Worm (Caenorhabditis elegans) whole organism, late embryonic: ENCODE data around the gene K08F9.4.

ENCODE experiments used
- C08G9.2 ChIP-seq: sonication (generic microtip); optimal IDR thresholded peaks from 2 replicates; lab custom pipeline; 2016; ENCODE audit warnings: mild to moderate bottlenecking, missing genetic modification characterization, moderate library complexity, missing compliant biosample characterization
- C38D4.7 ChIP-seq: fragments of 200-800 bp; sonication (Bioruptor generic); optimal IDR thresholded peaks from 2 replicates; lab custom pipeline; 2018; ENCODE audit warnings: mild to moderate bottlenecking, missing genetic modification characterization, moderate library complexity, missing compliant biosample characterization
- K02D7.2 ChIP-seq: sonication (generic microtip); optimal IDR thresholded peaks from 2 replicates; lab custom pipeline; 2017; ENCODE audit warnings: mild to moderate bottlenecking, missing genetic modification characterization, missing compliant biosample characterization
- T23F11.4 ChIP-seq: fragments of 200-800 bp; sonication (Bioruptor generic); optimal IDR thresholded peaks from 2 replicates; lab custom pipeline; 2018; ENCODE audit warnings: mild to moderate bottlenecking, missing genetic modification characterization, missing compliant biosample characterization
- Y22D7AL.16 ChIP-seq: sonication (generic microtip); optimal IDR thresholded peaks from 2 replicates; lab custom pipeline; 2016; ENCODE audit warnings: missing genetic modification characterization, missing compliant biosample characterization
- ahr-1 ChIP-seq: sonication (generic microtip); optimal IDR thresholded peaks from 2 replicates; lab custom pipeline; 2016; ENCODE audit warnings: missing genetic modification characterization, missing compliant biosample characterization
- ama-1 ChIP-seq: fragments of 150-350 bp; optimal IDR thresholded peaks from 2 replicates; lab custom pipeline; 2014
- ceh-19 ChIP-seq: fragments of 200-800 bp; sonication (Bioruptor generic); optimal IDR thresholded peaks from 2 replicates; lab custom pipeline; 2018; ENCODE audit warnings: mild to moderate bottlenecking, missing genetic modification characterization, missing compliant biosample characterization
- ceh-22 ChIP-seq: sonication (generic microtip); optimal IDR thresholded peaks from 2 replicates; lab custom pipeline; 2017; ENCODE audit warnings: missing biosample characterization, missing genetic modification characterization
- ceh-24 ChIP-seq: sonication (generic microtip); optimal IDR thresholded peaks from 2 replicates; lab custom pipeline; 2016; ENCODE audit warnings: mild to moderate bottlenecking, missing genetic modification characterization, missing compliant biosample characterization
- ceh-30 ChIP-seq: fragments of 150-350 bp; optimal IDR thresholded peaks from 2 replicates; lab custom pipeline; 2014; ENCODE audit warnings: missing biosample characterization, missing genetic modification characterization
- ceh-31 ChIP-seq: sonication (generic microtip); optimal IDR thresholded peaks from 2 replicates; lab custom pipeline; 2016; ENCODE audit warnings: missing genetic modification characterization, missing compliant biosample characterization
- ceh-34 ChIP-seq: sonication (generic microtip); optimal IDR thresholded peaks from 2 replicates; lab custom pipeline; 2016; ENCODE audit warnings: mild to moderate bottlenecking, missing genetic modification characterization, missing compliant biosample characterization
- ceh-45 ChIP-seq: fragments of 200-800 bp; sonication (Bioruptor generic); IDR thresholded peaks from 2 replicates; pipeline ENCODE4 v1.3.6; 2022; ENCODE audit warnings: missing genetic modification reagents, missing genetic modification characterization, missing compliant biosample characterization
- ceh-9 ChIP-seq: sonication (generic microtip); optimal IDR thresholded peaks from 2 replicates; lab custom pipeline; 2016; ENCODE audit warnings: mild to moderate bottlenecking, missing genetic modification characterization, inconsistent platforms, missing compliant biosample characterization
- che-1 ChIP-seq: sonication (generic microtip); optimal IDR thresholded peaks from 2 replicates; lab custom pipeline; 2016; ENCODE audit warnings: mild to moderate bottlenecking, missing genetic modification characterization, missing compliant biosample characterization
- elt-2 ChIP-seq: sonication (generic microtip); optimal IDR thresholded peaks from 2 replicates; lab custom pipeline; 2016; ENCODE audit warnings: missing genetic modification reagents, missing genetic modification characterization, missing compliant biosample characterization
- ets-4 ChIP-seq: sonication (generic microtip); optimal IDR thresholded peaks from 2 replicates; lab custom pipeline; 2016; ENCODE audit warnings: missing genetic modification characterization, missing compliant biosample characterization
- fax-1 ChIP-seq: sonication (generic microtip); optimal IDR thresholded peaks from 2 replicates; lab custom pipeline; 2016; ENCODE audit warnings: missing genotype, missing genetic modification characterization, missing compliant biosample characterization
- fkh-10 ChIP-seq: fragments of 150-350 bp; optimal IDR thresholded peaks from 2 replicates; lab custom pipeline; 2014; ENCODE audit warnings: missing biosample characterization, missing genetic modification reagents, missing genetic modification characterization
- hlh-13 ChIP-seq: fragments of 200-800 bp; sonication (Bioruptor generic); optimal IDR thresholded peaks from 2 replicates; lab custom pipeline; 2018; ENCODE audit warnings: mild to moderate bottlenecking, missing genetic modification characterization, missing compliant biosample characterization
- hlh-30 ChIP-seq: sonication (generic microtip); optimal IDR thresholded peaks from 2 replicates; lab custom pipeline; 2017; ENCODE audit warnings: antibody characterized with exemption, missing genetic modification characterization, missing compliant biosample characterization; ENCODE audit not compliant: insufficient read depth
- hlh-6 ChIP-seq: sonication (generic microtip); optimal IDR thresholded peaks from 2 replicates; lab custom pipeline; 2016; ENCODE audit warnings: missing genotype, missing genetic modification characterization, missing compliant biosample characterization
- hlh-8 ChIP-seq: sonication (generic microtip); optimal IDR thresholded peaks from 2 replicates; lab custom pipeline; 2016; ENCODE audit warnings: missing genotype, missing genetic modification characterization, missing compliant biosample characterization
- lin-11 ChIP-seq: fragments of 200-800 bp; sonication (Bioruptor generic); optimal IDR thresholded peaks from 2 replicates; lab custom pipeline; 2018; ENCODE audit warnings: mild to moderate bottlenecking, missing genetic modification characterization, missing compliant biosample characterization
- madf-2 ChIP-seq: sonication (generic microtip); optimal IDR thresholded peaks from 2 replicates; lab custom pipeline; 2017; ENCODE audit warnings: missing genetic modification characterization, missing compliant biosample characterization
- nhr-11 ChIP-seq: fragments of 150-350 bp; optimal IDR thresholded peaks from 2 replicates; lab custom pipeline; 2014; ENCODE audit warnings: missing biosample characterization, missing genetic modification characterization
- nhr-232 ChIP-seq: sonication (generic microtip); optimal IDR thresholded peaks from 2 replicates; lab custom pipeline; 2016; ENCODE audit warnings: missing genetic modification characterization, missing compliant biosample characterization
- npax-4 ChIP-seq: sonication (generic microtip); optimal IDR thresholded peaks from 2 replicates; lab custom pipeline; 2016; ENCODE audit warnings: missing genetic modification characterization, missing compliant biosample characterization
- odd-2 ChIP-seq: sonication (generic microtip); optimal IDR thresholded peaks from 2 replicates; lab custom pipeline; 2017; ENCODE audit warnings: antibody characterized with exemption, mild to moderate bottlenecking, missing genetic modification characterization, missing compliant biosample characterization
- pat-9 ChIP-seq: fragments of 200-800 bp; sonication (Bioruptor generic); optimal IDR thresholded peaks from 2 replicates; lab custom pipeline; 2018; ENCODE audit warnings: mild to moderate bottlenecking, missing genetic modification characterization, moderate library complexity, missing compliant biosample characterization
- pax-1 ChIP-seq: fragments of 150-350 bp; optimal IDR thresholded peaks from 2 replicates; lab custom pipeline; 2014; ENCODE audit warnings: missing biosample characterization, missing genetic modification characterization
- pha-2 ChIP-seq: sonication (generic microtip); optimal IDR thresholded peaks from 2 replicates; lab custom pipeline; 2017; ENCODE audit warnings: mild to moderate bottlenecking, missing genetic modification characterization, missing compliant biosample characterization
- pros-1 ChIP-seq: fragments of 150-350 bp; optimal IDR thresholded peaks from 2 replicates; lab custom pipeline; 2014; ENCODE audit warnings: missing biosample characterization, missing genetic modification reagents, missing genetic modification characterization
- sdc-2 ChIP-seq: sonication (generic microtip); optimal IDR thresholded peaks from 2 replicates; lab custom pipeline; 2016; ENCODE audit warnings: missing genotype, missing genetic modification characterization, missing compliant biosample characterization
- sox-2 ChIP-seq: fragments of 200-800 bp; sonication (Bioruptor generic); IDR thresholded peaks from 2 replicates; pipeline ENCODE4 v1.3.6; 2022; ENCODE audit warnings: missing genetic modification reagents, missing genetic modification characterization, missing compliant biosample characterization
- sox-4 ChIP-seq: sonication (generic microtip); optimal IDR thresholded peaks from 2 replicates; lab custom pipeline; 2017; ENCODE audit warnings: mild to moderate bottlenecking, missing genetic modification characterization, inconsistent platforms, missing compliant biosample characterization
- syd-9 ChIP-seq: sonication (generic microtip); optimal IDR thresholded peaks from 2 replicates; lab custom pipeline; 2016; ENCODE audit warnings: mild to moderate bottlenecking, missing genetic modification characterization, moderate library complexity, missing compliant biosample characterization
- tbx-2 ChIP-seq: sonication (generic microtip); optimal IDR thresholded peaks from 2 replicates; lab custom pipeline; 2016; ENCODE audit warnings: missing genetic modification characterization, missing compliant biosample characterization
- tbx-7 ChIP-seq: sonication (generic microtip); optimal IDR thresholded peaks from 2 replicates; lab custom pipeline; 2016; ENCODE audit warnings: missing genotype, missing genetic modification characterization, missing compliant biosample characterization
- unc-42 ChIP-seq: sonication (generic microtip); optimal IDR thresholded peaks from 2 replicates; lab custom pipeline; 2016; ENCODE audit warnings: missing genotype, missing genetic modification characterization, missing compliant biosample characterization
- unc-86 ChIP-seq: sonication (generic microtip); optimal IDR thresholded peaks from 2 replicates; lab custom pipeline; 2016; ENCODE audit warnings: missing genetic modification characterization, missing compliant biosample characterization
- zip-5 ChIP-seq: sonication (generic microtip); optimal IDR thresholded peaks from 2 replicates; lab custom pipeline; 2016; ENCODE audit warnings: missing genetic modification characterization, missing compliant biosample characterization

The K08F9.4 gene

DNA sequence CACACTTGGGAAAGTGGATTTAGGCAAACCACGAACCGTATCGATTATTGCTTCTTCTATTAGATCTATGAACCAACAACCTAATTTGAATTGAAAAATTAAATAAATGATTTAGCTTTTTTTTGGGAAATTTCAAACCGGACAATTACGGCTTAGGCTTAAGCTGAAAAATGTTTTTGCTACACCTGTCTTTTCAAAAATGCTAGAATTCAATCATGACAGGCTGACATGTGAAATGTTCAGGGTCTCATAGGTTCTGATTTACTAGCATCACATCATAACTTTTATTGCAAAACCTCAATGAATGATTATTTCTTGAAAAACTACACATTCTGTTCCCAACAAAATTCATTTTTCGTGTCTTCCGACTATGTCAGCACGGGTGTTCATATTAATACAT lies 9.5 kb downstream of the K08F9.4 start, which contains the start of gene srh-55:
srh-55 (plus strand) TSS at position 301 of the 400 bp plus-strand sequence.
- no peak for TF ChIP-seq hlh-30 (tag; lab: Kevin White, UChicago)
- no peak for TF ChIP-seq ceh-30 (tag; lab: Kevin White, UChicago)
- TF ChIP-seq fkh-10 (GFP tag; lab: Kevin White, UChicago) = no peak
- no peak for TF ChIP-seq tbx-2
- TF ChIP-seq che-1 (tag; lab: Kevin White, UChicago) = no peak
- no peak for TF ChIP-seq ceh-19 (GFP tag; lab: Kevin White, UChicago)
- TF ChIP-seq elt-2 (tag; lab: Kevin White, UChicago) = no peak
- no peak for TF ChIP-seq unc-42 (tag; lab: Kevin White, UChicago)
- TF ChIP-seq hlh-13 = no peak
- no peak for TF ChIP-seq ahr-1 (tag; lab: Kevin White, UChicago)
- TF ChIP-seq Y22D7AL.16 (tag; lab: Kevin White, UChicago) = no peak
- TF ChIP-seq ceh-9 (tag; lab: Kevin White, UChicago) = no peak
- no peak for TF ChIP-seq lin-11 (tag; lab: Kevin White, UChicago)
- TF ChIP-seq npax-4 (tag; lab: Kevin White, UChicago) = no peak
- TF ChIP-seq ceh-45 = no peak
- TF ChIP-seq sdc-2 (tag; lab: Kevin White, UChicago) = no peak
- no peak for TF ChIP-seq pax-1 (tag; lab: Kevin White, UChicago)
- no peak for TF ChIP-seq ceh-24 (tag; lab: Kevin White, UChicago)

ce11 chrV:15156504-15156903 lies 12.7 kb downstream of the K08F9.4 start:
- no peak for TF ChIP-seq ceh-22
- TF ChIP-seq K02D7.2 (tag; lab: Kevin White, UChicago) = no peak
- TF ChIP-seq che-1 (tag; lab: Kevin White, UChicago) = no peak
- TF ChIP-seq ets-4 = no peak
- TF ChIP-seq syd-9 (tag; lab: Kevin White, UChicago) = no peak
- TF ChIP-seq tbx-7 (tag; lab: Kevin White, UChicago) = no peak
- no peak for TF ChIP-seq madf-2
- no peak for TF ChIP-seq fax-1 (tag; lab: Kevin White, UChicago)
- TF ChIP-seq C08G9.2 (tag; lab: Kevin White, UChicago) = no peak
- TF ChIP-seq C38D4.7 (GFP tag; lab: Kevin White, UChicago) = no peak
- no peak for TF ChIP-seq odd-2 (tag; lab: Kevin White, UChicago)
- no peak for TF ChIP-seq hlh-8 (tag; lab: Kevin White, UChicago)
- no peak for TF ChIP-seq ceh-24 (tag; lab: Kevin White, UChicago)
- TF ChIP-seq T23F11.4 (GFP tag; lab: Kevin White, UChicago) = no peak
- TF ChIP-seq sox-2 (GFP tag; lab: Robert Waterston, UW) = no peak
- TF ChIP-seq sdc-2 (tag; lab: Kevin White, UChicago) = no peak
- no peak for TF ChIP-seq hlh-30 (tag; lab: Kevin White, UChicago)
- TF ChIP-seq pros-1 = no peak

DNA sequence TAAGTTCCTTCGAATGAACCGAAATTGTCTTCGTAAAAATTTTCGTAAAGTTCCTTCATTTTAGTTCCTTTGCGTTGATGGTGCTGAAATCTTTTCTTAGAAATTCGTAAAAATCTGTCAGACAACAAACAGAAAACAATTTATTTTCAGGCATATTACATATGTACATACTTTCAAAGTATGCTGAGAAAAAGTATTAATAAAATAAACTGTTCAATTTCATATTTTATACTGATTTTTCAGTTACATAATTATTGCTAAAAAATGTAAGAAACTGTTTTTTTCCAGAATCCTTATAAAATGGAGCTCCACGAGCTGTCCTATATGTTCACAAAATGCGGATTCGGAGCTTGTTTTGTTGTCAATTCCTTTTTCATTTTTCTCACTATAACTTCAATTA lies 14.9 kb downstream of the K08F9.4 start, which contains the start of gene str-45:
str-45 (plus strand) TSS at position 301 of the 400 bp plus-strand sequence.
- no peak for TF ChIP-seq sox-4 (tag; lab: Kevin White, UChicago)
- no peak for TF ChIP-seq hlh-13
- no peak for TF ChIP-seq syd-9 (tag; lab: Kevin White, UChicago)
- no peak for TF ChIP-seq nhr-11 (tag; lab: Kevin White, UChicago)
- no peak for TF ChIP-seq ama-1 (lab: Kevin White, UChicago)
- TF ChIP-seq nhr-232 (tag; lab: Kevin White, UChicago) = no peak
- TF ChIP-seq sdc-2 (tag; lab: Kevin White, UChicago) = no peak
- no peak for TF ChIP-seq hlh-6
- TF ChIP-seq zip-5 (tag; lab: Kevin White, UChicago) = no peak
- no peak for TF ChIP-seq ceh-34 (tag; lab: Kevin White, UChicago)
- no peak for TF ChIP-seq pha-2
- TF ChIP-seq sox-2 (GFP tag; lab: Robert Waterston, UW) = no peak
- TF ChIP-seq ceh-22 = no peak
- no peak for TF ChIP-seq npax-4 (tag; lab: Kevin White, UChicago)
- no peak for TF ChIP-seq unc-86
- TF ChIP-seq pat-9 (tag; lab: Kevin White, UChicago) = no peak
- no peak for TF ChIP-seq ets-4
- no peak for TF ChIP-seq ceh-31
